Worm (Caenorhabditis elegans) whole organism, L1 larva: Measurements from ENCODE around the gene ZK632.9.

Experiments used
- C04F5.9 ChIP-seq: sonication (generic microtip); optimal IDR thresholded peaks from 2 replicates; lab custom pipeline; 2016; ENCODE audit warnings: missing genetic modification characterization, missing compliant biosample characterization
- C16A3.4 ChIP-seq: fragments of 150-350 bp; optimal IDR thresholded peaks from 2 replicates; lab custom pipeline; 2014; ENCODE audit warnings: missing biosample characterization, missing genetic modification characterization
- Y116A8C.19 ChIP-seq: sonication (generic microtip); optimal IDR thresholded peaks from 2 replicates; lab custom pipeline; 2016; ENCODE audit warnings: missing compliant biosample characterization, missing genetic modification characterization, borderline replicate concordance
- aha-1 ChIP-seq: fragments of 150-350 bp; optimal IDR thresholded peaks from 2 replicates; lab custom pipeline; 2014; ENCODE audit warnings: missing biosample characterization, missing genetic modification characterization
- aly-2 ChIP-seq: fragments of 150-350 bp; optimal IDR thresholded peaks from 2 replicates; lab custom pipeline; 2014; ENCODE audit warnings: missing biosample characterization, missing genetic modification characterization
- ama-1 ChIP-seq: fragments of 150-350 bp; optimal IDR thresholded peaks from 2 replicates; lab custom pipeline; 2014
- blmp-1 ChIP-seq: fragments of 150-350 bp; optimal IDR thresholded peaks from 2 replicates; lab custom pipeline; 2014; ENCODE audit warnings: missing biosample characterization, missing genetic modification characterization
- ceh-88 ChIP-seq: fragments of 200-800 bp; sonication (Bioruptor generic); IDR thresholded peaks from 2 replicates; pipeline ENCODE4 v1.3.6; 2022; ENCODE audit warnings: missing genetic modification characterization, missing compliant biosample characterization
- ces-1 ChIP-seq: fragments of 150-350 bp; optimal IDR thresholded peaks from 2 replicates; lab custom pipeline; 2014; ENCODE audit warnings: missing biosample characterization, missing genetic modification reagents, missing genetic modification characterization
- dpl-1 ChIP-seq, 3 experiments: fragments of 150-350 bp in 2 of 3; sonication (generic microtip) in 1 of 3; optimal IDR thresholded peaks; 2 replicates each; lab custom pipeline; 2014 to 2017; ENCODE audit warnings: missing biosample characterization in 3 of 3, missing genetic modification characterization in 3 of 3, missing genetic modification reagents in 3 of 3
- dsc-1 ChIP-seq: sonication (generic microtip); optimal IDR thresholded peaks from 2 replicates; lab custom pipeline; 2016; ENCODE audit warnings: mild to moderate bottlenecking, missing genetic modification characterization, missing compliant biosample characterization
- efl-1 ChIP-seq, 4 experiments: fragments of 150-350 bp; optimal IDR thresholded peaks in 3 of 4; peaks in 1 of 4; 1 replicate in 1 of 4; 2 replicates in 3 of 4; lab custom pipeline; 2014; ENCODE audit warnings: missing biosample characterization in 2 of 4, missing genetic modification characterization in 2 of 4, missing genetic modification reagents in 2 of 4
- egl-13 ChIP-seq: sonication (generic microtip); optimal IDR thresholded peaks from 2 replicates; lab custom pipeline; 2016; ENCODE audit warnings: missing genotype, missing genetic modification reagents, missing genetic modification characterization, missing compliant biosample characterization
- ets-5 ChIP-seq: fragments of 200-800 bp; sonication (Bioruptor generic); IDR thresholded peaks from 2 replicates; pipeline ENCODE4 v1.3.6; 2022; ENCODE audit warnings: missing genetic modification characterization, missing compliant biosample characterization
- fkh-10 ChIP-seq: sonication (generic microtip); optimal IDR thresholded peaks from 2 replicates; lab custom pipeline; 2017; ENCODE audit warnings: missing biosample characterization, missing genetic modification reagents, missing genetic modification characterization
- fkh-4 ChIP-seq: sonication (generic microtip); optimal IDR thresholded peaks from 2 replicates; lab custom pipeline; 2016; ENCODE audit warnings: missing compliant biosample characterization, missing genetic modification characterization, borderline replicate concordance
- fkh-8 ChIP-seq: sonication (generic microtip); optimal IDR thresholded peaks from 2 replicates; lab custom pipeline; 2016; ENCODE audit warnings: mild to moderate bottlenecking, missing genetic modification characterization, missing compliant biosample characterization
- fos-1 ChIP-seq: fragments of 150-350 bp; optimal IDR thresholded peaks from 2 replicates; lab custom pipeline; 2014; ENCODE audit warnings: missing biosample characterization, missing genetic modification characterization
- grh-1 ChIP-seq: fragments of 200-800 bp; sonication (Bioruptor generic); IDR thresholded peaks from 2 replicates; pipeline ENCODE4 v1.3.6; 2022; ENCODE audit warnings: missing genetic modification reagents, missing genetic modification characterization, missing compliant biosample characterization
- hlh-4 ChIP-seq: sonication (generic microtip); optimal IDR thresholded peaks from 2 replicates; lab custom pipeline; 2016; ENCODE audit warnings: mild to moderate bottlenecking, missing genetic modification characterization, missing compliant biosample characterization
- irx-1 ChIP-seq: sonication (generic microtip); optimal IDR thresholded peaks from 2 replicates; lab custom pipeline; 2016; ENCODE audit warnings: missing genetic modification characterization, missing compliant biosample characterization
- isw-1 ChIP-seq: fragments of 200-800 bp; sonication (Bioruptor generic); IDR thresholded peaks from 2 replicates; pipeline ENCODE4 v1.3.6; 2022; ENCODE audit warnings: missing genetic modification characterization, missing compliant biosample characterization
- jun-1 ChIP-seq: fragments of 150-350 bp; optimal IDR thresholded peaks from 2 replicates; lab custom pipeline; 2014; ENCODE audit warnings: missing biosample characterization, missing genetic modification reagents, missing genetic modification characterization
- lin-13 ChIP-seq: fragments of 150-350 bp; optimal IDR thresholded peaks from 2 replicates; lab custom pipeline; 2014; ENCODE audit warnings: missing biosample characterization, missing genetic modification reagents, missing genetic modification characterization
- lin-14 ChIP-seq: fragments of 200-800 bp; sonication (Bioruptor generic); optimal IDR thresholded peaks from 2 replicates; lab custom pipeline; 2018; ENCODE audit warnings: mild to moderate bottlenecking, missing genetic modification characterization, moderate library complexity, missing compliant biosample characterization
- lin-15B ChIP-seq: fragments of 150-350 bp; sonication (generic microtip); optimal IDR thresholded peaks from 3 replicates; lab custom pipeline; 2014; ENCODE audit warnings: missing biosample characterization, missing genetic modification characterization
- lsy-2 ChIP-seq, 2 experiments: fragments of 150-350 bp; optimal IDR thresholded peaks; 2 replicates each; lab custom pipeline; 2014; ENCODE audit warnings: missing biosample characterization in 2 of 2, missing genetic modification characterization in 2 of 2
- mab-9 ChIP-seq: fragments of 200-800 bp; sonication (Bioruptor generic); IDR thresholded peaks from 2 replicates; pipeline ENCODE4 v1.3.6; 2022; ENCODE audit warnings: missing genetic modification reagents, missing genetic modification characterization, missing compliant biosample characterization
- mdl-1 ChIP-seq, 2 experiments: fragments of 150-350 bp; optimal IDR thresholded peaks; 2 replicates each; lab custom pipeline; 2014 to 2017; ENCODE audit warnings: missing biosample characterization in 2 of 2, missing genetic modification characterization in 2 of 2, inconsistent platforms in 1 of 2
- mef-2 ChIP-seq: fragments of 150-350 bp; optimal IDR thresholded peaks from 2 replicates; lab custom pipeline; 2014; ENCODE audit warnings: missing biosample characterization, missing genetic modification characterization
- nhr-11 ChIP-seq: fragments of 150-350 bp; optimal IDR thresholded peaks from 2 replicates; lab custom pipeline; 2014; ENCODE audit warnings: missing biosample characterization, missing genetic modification characterization
- nhr-12 ChIP-seq: sonication (generic microtip); optimal IDR thresholded peaks from 2 replicates; lab custom pipeline; 2017; ENCODE audit warnings: missing biosample characterization, missing genetic modification characterization
- nhr-28 ChIP-seq: fragments of 150-350 bp; optimal IDR thresholded peaks from 2 replicates; lab custom pipeline; 2014; ENCODE audit warnings: missing biosample characterization, missing genetic modification characterization
- nhr-47 ChIP-seq: sonication (generic microtip); optimal IDR thresholded peaks from 2 replicates; lab custom pipeline; 2016; ENCODE audit warnings: mild to moderate bottlenecking, missing genetic modification characterization, moderate library complexity, missing compliant biosample characterization
- nhr-76 ChIP-seq: sonication (generic microtip); optimal IDR thresholded peaks from 2 replicates; lab custom pipeline; 2017; ENCODE audit warnings: missing biosample characterization, missing genetic modification characterization
- nhr-84 ChIP-seq: sonication (generic microtip); optimal IDR thresholded peaks from 2 replicates; lab custom pipeline; 2017; ENCODE audit warnings: missing biosample characterization, missing genetic modification characterization
- nhr-85 ChIP-seq: sonication (generic microtip); peaks from one replicate; lab custom pipeline; 2016; ENCODE audit warnings: missing genetic modification characterization, inconsistent platforms, missing compliant biosample characterization
- pax-3 ChIP-seq: fragments of 200-800 bp; sonication (Bioruptor generic); optimal IDR thresholded peaks from 2 replicates; lab custom pipeline; 2018; ENCODE audit warnings: mild to moderate bottlenecking, missing genetic modification characterization, moderate library complexity, missing compliant biosample characterization
- pqm-1 ChIP-seq: sonication (generic microtip); optimal IDR thresholded peaks from 3 replicates; lab custom pipeline; 2017; ENCODE audit warnings: missing biosample characterization, missing genetic modification characterization
- rnt-1 ChIP-seq: sonication (generic microtip); optimal IDR thresholded peaks from 2 replicates; lab custom pipeline; 2016; ENCODE audit warnings: mild to moderate bottlenecking, missing genetic modification characterization, moderate library complexity, missing compliant biosample characterization
- tbx-2 ChIP-seq: sonication (generic microtip); optimal IDR thresholded peaks from 2 replicates; lab custom pipeline; 2016; ENCODE audit warnings: missing genetic modification characterization, missing compliant biosample characterization
- unc-130 ChIP-seq: fragments of 150-350 bp; optimal IDR thresholded peaks from 2 replicates; lab custom pipeline; 2017; ENCODE audit warnings: missing biosample characterization, missing genetic modification characterization, inconsistent platforms
- unc-30 ChIP-seq: sonication (generic microtip); optimal IDR thresholded peaks from 2 replicates; lab custom pipeline; 2017; ENCODE audit warnings: missing biosample characterization, missing genetic modification characterization
- unc-62 ChIP-seq: fragments of 150-350 bp; optimal IDR thresholded peaks from 2 replicates; lab custom pipeline; 2014; ENCODE audit warnings: missing biosample characterization, missing genetic modification reagents, missing genetic modification characterization
- unc-98 ChIP-seq: fragments of 200-800 bp; sonication (Bioruptor generic); IDR thresholded peaks from 2 replicates; pipeline ENCODE4 v1.3.6; 2022; ENCODE audit warnings: missing genetic modification characterization, missing compliant biosample characterization
- vab-15 ChIP-seq: sonication (generic microtip); optimal IDR thresholded peaks from 2 replicates; lab custom pipeline; 2017; ENCODE audit warnings: missing genotype, mild to moderate bottlenecking, missing genetic modification characterization, missing compliant biosample characterization
- xbp-1 ChIP-seq: sonication (generic microtip); optimal IDR thresholded peaks from 2 replicates; lab custom pipeline; 2016; ENCODE audit warnings: missing genetic modification characterization, missing compliant biosample characterization
- zag-1 ChIP-seq: fragments of 150-350 bp; optimal IDR thresholded peaks from 2 replicates; lab custom pipeline; 2014; ENCODE audit warnings: missing biosample characterization, missing genetic modification characterization

Gene ZK632.9

DNA sequence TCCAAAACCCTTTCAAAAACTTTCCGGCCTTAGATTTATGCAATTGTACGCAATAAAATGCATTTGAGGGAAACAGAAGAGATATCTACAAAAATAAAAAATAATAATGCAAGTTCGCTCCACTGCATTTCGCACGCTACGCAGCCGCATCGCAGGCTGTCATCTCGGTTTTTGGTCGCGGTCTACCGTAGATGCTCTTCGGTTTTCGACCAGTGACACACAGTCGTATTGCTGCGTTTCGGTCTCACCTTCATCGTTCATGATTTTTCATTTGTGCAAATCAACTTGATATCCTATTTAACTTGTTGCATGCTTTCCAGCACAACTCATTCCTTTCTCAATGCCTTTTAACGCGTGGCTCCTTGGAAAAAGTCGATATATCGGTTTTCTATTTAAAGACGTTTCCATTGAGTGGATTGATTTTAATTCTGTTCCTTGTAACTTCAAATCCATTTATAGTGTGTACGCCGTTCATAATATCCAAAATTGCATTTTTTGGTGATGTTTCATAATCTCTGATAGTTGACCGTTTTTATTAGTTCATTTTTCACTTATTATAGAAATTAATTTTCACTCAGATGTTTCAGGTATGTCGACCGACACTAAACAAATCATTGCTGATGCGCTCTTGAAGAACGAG, 44.4 kb downstream of the ZK632.9 start, which contains the start of gene vha-1 (continued):
- TF ChIP-seq unc-62 (GFP tag; lab: Kevin White, UChicago) (no peak), blmp-1 (peak; percentile 57), efl-1 (optimal IDR thresholded peaks at IDR 0.05; lab: Kevin White, UChicago) (peak; percentile 79 to 89), efl-1 (GFP tag; optimal IDR thresholded peaks at IDR 0.05 in 1 of 2; lab: Kevin White, UChicago) (peak; percentile 79 to 94), unc-30 (tag; lab: Kevin White, UChicago) (no peak), pqm-1 (tag; lab: Kevin White, UChicago) (no peak), jun-1 (tag; lab: Kevin White, UChicago) (peak; percentile 66), pax-3 (no peak), Y116A8C.19 (tag; lab: Kevin White, UChicago) (no peak), grh-1 (GFP tag; lab: Robert Waterston, UW) (peak; percentile 52), zag-1 (no peak), lsy-2 (tag; optimal IDR thresholded peaks at IDR 0.05; lab: Kevin White, UChicago) (peak; percentile 86 to 97), aly-2 (tag; lab: Kevin White, UChicago) (peak; percentile 25), ces-1 (GFP tag; lab: Kevin White, UChicago) (no peak), unc-98 (GFP tag; lab: Robert Waterston, UW) (no peak), C16A3.4 (tag; lab: Kevin White, UChicago) (peak; percentile 91), nhr-47 (tag; lab: Kevin White, UChicago) (peak; percentile 78), fkh-10 (GFP tag; lab: Kevin White, UChicago) (peak; percentile 2), ceh-88 (GFP tag; lab: Robert Waterston, UW) (no peak; the same call in 1 of the 2 replicates), C04F5.9 (tag; lab: Kevin White, UChicago) (no peak), isw-1 (GFP tag; lab: Robert Waterston, UW) (peak; percentile 73), rnt-1 (peak; percentile 73), fkh-8 (tag; lab: Kevin White, UChicago) (peak; percentile 77), fkh-4 (no peak), mdl-1 (tag; optimal IDR thresholded peaks at IDR 0.05; lab: Kevin White, UChicago) (peak in 1 of 2 experiments; percentile 81), mef-2 (tag; lab: Kevin White, UChicago) (no peak), lin-13 (GFP tag; lab: Kevin White, UChicago) (peak; percentile 83), tbx-2 (tag; lab: Kevin White, UChicago) (peak; percentile 81), fos-1 (tag; lab: Kevin White, UChicago) (peak; percentile 61), dpl-1 (GFP tag; optimal IDR thresholded peaks at IDR 0.05; lab: Kevin White, UChicago) (peak; percentile 76 to 82 (median 80)), ets-5 (GFP tag; lab: Robert Waterston, UW) (no peak), lin-14 (GFP tag; lab: Kevin White, UChicago) (peak; percentile 93), egl-13 (tag; lab: Kevin White, UChicago) (peak; percentile 48), lin-15B (tag; lab: Kevin White, UChicago) (peak; percentile 95), hlh-4 (tag; lab: Kevin White, UChicago) (no peak), nhr-12 (tag; lab: Kevin White, UChicago) (no peak), nhr-11 (no peak), irx-1 (tag; lab: Kevin White, UChicago) (no peak), nhr-28 (tag; lab: Kevin White, UChicago) (no peak), nhr-85 (tag; lab: Kevin White, UChicago) (peak; percentile 85), dsc-1 (tag; lab: Kevin White, UChicago) (no peak), mab-9 (GFP tag; lab: Robert Waterston, UW) (no peak), aha-1 (tag; lab: Kevin White, UChicago) (no peak), unc-130 (tag; lab: Kevin White, UChicago) (peak; percentile 73), nhr-76 (tag; lab: Kevin White, UChicago) (no peak), ama-1 (lab: Kevin White, UChicago) (peak; percentile 56), vab-15 (tag; lab: Kevin White, UChicago) (peak; percentile 24), xbp-1 (tag; lab: Kevin White, UChicago) (peak; percentile 67), nhr-84 (tag; lab: Kevin White, UChicago) (no peak)
- TF ChIP-seq, all 84 proteins: peak for 44
